Fruit fly (Drosophila melanogaster) Kc167 (cell line): ENCODE results near the gene E23.

Source experiments
- Myc ChIP-seq: fragments of >200 bp; optimal IDR thresholded peaks from 2 replicates; lab custom pipeline; 2017; ENCODE audit warnings: missing external identifiers
- Sin3A ChIP-seq: fragments of >200 bp; optimal IDR thresholded peaks from 2 replicates; lab custom pipeline; 2018; ENCODE audit warnings: missing external identifiers
- h ChIP-seq: fragments of >200 bp; optimal IDR thresholded peaks from 3 replicates; lab custom pipeline; 2018; ENCODE audit warnings: missing external identifiers
- insv ChIP-seq: fragments of >200 bp; optimal IDR thresholded peaks from 3 replicates; lab custom pipeline; 2018; ENCODE audit warnings: missing external identifiers
- psq ChIP-seq: fragments of >200 bp; optimal IDR thresholded peaks from 2 replicates; lab custom pipeline; 2017; ENCODE audit warnings: missing external identifiers
- ttk ChIP-seq: sonication (Bioruptor generic); optimal IDR thresholded peaks from 2 replicates; lab custom pipeline; 2017; ENCODE audit warnings: missing external identifiers

E23 gene

dm6 chr2L:3369822-3370221 is 15.2 kb upstream of the E23 start:
- TF ChIP-seq ttk (lab: Kevin White, UChicago): no peak
- TF ChIP-seq psq (lab: Kevin White, UChicago): no peak
- no peak for TF ChIP-seq Sin3A (lab: Kevin White, UChicago)
- TF ChIP-seq Myc (lab: Kevin White, UChicago): no peak
- TF ChIP-seq insv (lab: Kevin White, UChicago): no peak
- TF ChIP-seq h (lab: Kevin White, UChicago): no peak

dm6 chr2L:3369083-3369653 is 14.5 kb upstream of the E23 start:
- no peak for TF ChIP-seq Sin3A (lab: Kevin White, UChicago)
- TF ChIP-seq insv (lab: Kevin White, UChicago): no peak
- TF ChIP-seq h (lab: Kevin White, UChicago): no peak
- no peak for TF ChIP-seq psq (lab: Kevin White, UChicago)
- no peak for TF ChIP-seq Myc (lab: Kevin White, UChicago)
- no peak for TF ChIP-seq ttk (lab: Kevin White, UChicago)

dm6 chr2L:3368425-3368824 is 13.8 kb upstream of the E23 start:
- TF ChIP-seq Myc (lab: Kevin White, UChicago): no peak
- no peak for TF ChIP-seq psq (lab: Kevin White, UChicago)
- TF ChIP-seq Sin3A (lab: Kevin White, UChicago): no peak
- TF ChIP-seq h (lab: Kevin White, UChicago): no peak
- no peak for TF ChIP-seq ttk (lab: Kevin White, UChicago)
- no peak for TF ChIP-seq insv (lab: Kevin White, UChicago)

dm6 chr2L:3366043-3366679 is 11.5 kb upstream of the E23 start:
- no peak for TF ChIP-seq psq (lab: Kevin White, UChicago)
- no peak for TF ChIP-seq h (lab: Kevin White, UChicago)
- TF ChIP-seq Myc (lab: Kevin White, UChicago): no peak
- no peak for TF ChIP-seq Sin3A (lab: Kevin White, UChicago)
- no peak for TF ChIP-seq ttk (lab: Kevin White, UChicago)
- no peak for TF ChIP-seq insv (lab: Kevin White, UChicago)

dm6 chr2L:3361821-3362220 is 7.2 kb upstream of the E23 start:
- TF ChIP-seq Myc (lab: Kevin White, UChicago): no peak
- TF ChIP-seq insv (lab: Kevin White, UChicago): no peak
- TF ChIP-seq Sin3A (lab: Kevin White, UChicago): no peak
- no peak for TF ChIP-seq ttk (lab: Kevin White, UChicago)
- TF ChIP-seq psq (lab: Kevin White, UChicago): no peak
- TF ChIP-seq h (lab: Kevin White, UChicago): no peak

dm6 chr2L:3356790-3357696 is 2.4 kb upstream of the E23 start, which contains the start of gene CG8838:
TSS of gene CG8838 (plus strand) at chr2L:3357646.
- TF ChIP-seq ttk (lab: Kevin White, UChicago) (no peak), psq (lab: Kevin White, UChicago) (no peak), h (lab: Kevin White, UChicago) (no peak), insv (lab: Kevin White, UChicago) (no peak), Myc (lab: Kevin White, UChicago) (no peak), Sin3A (lab: Kevin White, UChicago) (no peak)

- no peak for TF ChIP-seq ttk (lab: Kevin White, UChicago)
- TF ChIP-seq h (lab: Kevin White, UChicago): no peak
- TF ChIP-seq Sin3A (lab: Kevin White, UChicago): no peak
- no peak for TF ChIP-seq psq (lab: Kevin White, UChicago)
- TF ChIP-seq Myc (lab: Kevin White, UChicago): no peak
- TF ChIP-seq insv (lab: Kevin White, UChicago): no peak
Measured at dm6 chr2L:3356193-3356645, 1.6 kb upstream of the E23 start.

- no peak for TF ChIP-seq h (lab: Kevin White, UChicago)
- no peak for TF ChIP-seq insv (lab: Kevin White, UChicago)
Measured at dm6 chr2L:3355791-3356190, 1.2 kb upstream of the E23 start.

dm6 chr2L:3353791-3354190 is 838 bp downstream of the E23 start:
- TF ChIP-seq psq (lab: Kevin White, UChicago) (no peak), h (lab: Kevin White, UChicago) (no peak), Myc (lab: Kevin White, UChicago) (no peak), insv (lab: Kevin White, UChicago) (no peak), ttk (lab: Kevin White, UChicago) (no peak), Sin3A (lab: Kevin White, UChicago) (no peak)

dm6 chr2L:3352927-3353326 is 1.7 kb downstream of the E23 start:
- TF ChIP-seq h (lab: Kevin White, UChicago): no peak
- TF ChIP-seq Sin3A (lab: Kevin White, UChicago): no peak
- TF ChIP-seq insv (lab: Kevin White, UChicago): no peak
- no peak for TF ChIP-seq psq (lab: Kevin White, UChicago)
- no peak for TF ChIP-seq ttk (lab: Kevin White, UChicago)
- no peak for TF ChIP-seq Myc (lab: Kevin White, UChicago)
